Fruit fly (Drosophila melanogaster) whole organism, embryonic: ENCODE measurements around the gene Muted.

Source experiments
- Aef1 ChIP-seq: fragments of 200-800 bp; sonication (Bioruptor generic); IDR thresholded peaks from 3 replicates; pipeline ENCODE4 v1.3.6; 2022; ENCODE audit warnings: missing biosample characterization, missing genetic modification characterization
- Atf3 ChIP-seq: fragments of 200-800 bp; sonication (Bioruptor generic); optimal IDR thresholded peaks from 3 replicates; lab custom pipeline; 2016; ENCODE audit warnings: missing biosample characterization, missing genetic modification characterization
- Awh ChIP-seq: fragments of 200-800 bp; sonication (Bioruptor generic); IDR thresholded peaks from 2 replicates; pipeline ENCODE4, ENCODE4 v1.3.6; 2022; ENCODE audit warnings: missing biosample characterization, missing genetic modification characterization
- B-H1 ChIP-seq: fragments of 200-800 bp; sonication (Bioruptor generic); IDR thresholded peaks from 3 replicates; pipeline ENCODE4 v1.3.6; 2022; ENCODE audit warnings: missing biosample characterization, missing genetic modification characterization
- CG1024 ChIP-seq: fragments of 200-800 bp; sonication (Bioruptor generic); IDR thresholded peaks from 2 replicates; pipeline ENCODE4 v1.3.6; 2022; ENCODE audit warnings: missing biosample characterization, missing genetic modification characterization
- CG10321 ChIP-seq: fragments of 200-800 bp; sonication (Bioruptor generic); IDR thresholded peaks from 2 replicates; pipeline ENCODE4 v1.3.6; 2022; ENCODE audit warnings: missing biosample characterization, missing genetic modification characterization
- CG10654 ChIP-seq: fragments of 200-800 bp; sonication (Bioruptor generic); optimal IDR thresholded peaks from 2 replicates; lab custom pipeline; 2016; ENCODE audit warnings: missing biosample characterization, missing genetic modification characterization
- CG11456 ChIP-seq: fragments of 200-800 bp; sonication (Bioruptor generic); IDR thresholded peaks from 3 replicates; pipeline ENCODE4 v1.3.6; 2022; ENCODE audit warnings: missing biosample characterization, missing genetic modification characterization
- CG11560 ChIP-seq: fragments of 200-800 bp; sonication (Bioruptor generic); IDR thresholded peaks from 3 replicates; pipeline ENCODE4 v1.3.6; 2022; ENCODE audit warnings: missing biosample characterization, missing genetic modification characterization
- CG12104 ChIP-seq: fragments of 200-800 bp; sonication (Bioruptor generic); optimal IDR thresholded peaks from 3 replicates; lab custom pipeline; 2016; ENCODE audit warnings: missing biosample characterization, missing genetic modification characterization
- CG12155 ChIP-seq: fragments of 200-800 bp; sonication (Bioruptor generic); optimal IDR thresholded peaks from 3 replicates; lab custom pipeline; 2016; ENCODE audit warnings: missing biosample characterization, missing genetic modification characterization
- CG12299 ChIP-seq: fragments of 200-800 bp; sonication (Bioruptor generic); optimal IDR thresholded peaks from 2 replicates; lab custom pipeline; 2018; ENCODE audit warnings: missing biosample characterization, mild to moderate bottlenecking, missing genetic modification characterization
- CG13296 ChIP-seq: fragments of 200-800 bp; sonication (Bioruptor generic); optimal IDR thresholded peaks from 3 replicates; lab custom pipeline; 2018; ENCODE audit warnings: missing biosample characterization, mild to moderate bottlenecking, missing genetic modification characterization
- CG14710 ChIP-seq: fragments of 200-800 bp; sonication (Bioruptor generic); optimal IDR thresholded peaks from 3 replicates; lab custom pipeline; 2019; ENCODE audit warnings: missing biosample characterization, mild to moderate bottlenecking, missing genetic modification characterization, moderate library complexity
- CG15269 ChIP-seq: fragments of 200-800 bp; sonication (Bioruptor generic); optimal IDR thresholded peaks from 2 replicates; lab custom pipeline; 2018; ENCODE audit warnings: missing biosample characterization, mild to moderate bottlenecking, missing genetic modification characterization, moderate library complexity
- CG17328 ChIP-seq: fragments of 200-800 bp; sonication (Bioruptor generic); IDR thresholded peaks from 2 replicates; pipeline ENCODE4 v1.3.6; 2022; ENCODE audit warnings: missing biosample characterization, missing genetic modification characterization
- CG3065 ChIP-seq: fragments of 200-800 bp; sonication (Bioruptor generic); optimal IDR thresholded peaks from 2 replicates; lab custom pipeline; 2016; ENCODE audit warnings: missing biosample characterization, missing genetic modification characterization
- CG32767 ChIP-seq: fragments of 200-800 bp; sonication (Bioruptor generic); IDR thresholded peaks from 2 replicates; pipeline ENCODE4 v1.3.6; 2022; ENCODE audit warnings: missing biosample characterization, missing genetic modification characterization
- CG6254 ChIP-seq: fragments of 200-800 bp; sonication (Bioruptor generic); optimal IDR thresholded peaks from 3 replicates; lab custom pipeline; 2017; ENCODE audit warnings: mild to moderate bottlenecking, missing biosample characterization, missing genetic modification reagents, missing genetic modification characterization
- CG6683 ChIP-seq: fragments of 200-800 bp; sonication (Bioruptor generic); optimal IDR thresholded peaks from 2 replicates; lab custom pipeline; 2017; ENCODE audit warnings: missing biosample characterization, mild to moderate bottlenecking, missing genetic modification characterization, missing genetic modification reagents
- CG7372 ChIP-seq: fragments of 200-800 bp; sonication (Bioruptor generic); IDR thresholded peaks from 2 replicates; pipeline ENCODE4 v1.3.6; 2022; ENCODE audit warnings: missing biosample characterization, missing genetic modification characterization
- ERR ChIP-seq: fragments of 200-800 bp; sonication (Bioruptor generic); optimal IDR thresholded peaks from 2 replicates; lab custom pipeline; 2016; ENCODE audit warnings: missing biosample characterization, missing genetic modification characterization
- Eip74EF ChIP-seq, 2 experiments: fragments of 200-800 bp in 1 of 2; fragments of >200 bp in 1 of 2; sonication (Bioruptor generic) in 1 of 2; optimal IDR thresholded peaks; 2 replicates each; lab custom pipeline; 2017 to 2019; ENCODE audit warnings: missing biosample characterization in 2 of 2, missing genetic modification characterization in 2 of 2, mild to moderate bottlenecking in 1 of 2, moderate library complexity in 1 of 2
- Fer3 ChIP-seq: fragments of 200-800 bp; sonication (Bioruptor generic); optimal IDR thresholded peaks from 2 replicates; lab custom pipeline; 2018; ENCODE audit warnings: missing biosample characterization, mild to moderate bottlenecking, missing genetic modification characterization, moderate library complexity
- H2.0 ChIP-seq: fragments of 200-800 bp; sonication (Bioruptor generic); IDR thresholded peaks from 2 replicates; pipeline ENCODE4 v1.3.6; 2022; ENCODE audit warnings: missing biosample characterization, missing genetic modification characterization
- Hr51 ChIP-seq, 2 experiments: fragments of 200-800 bp; sonication (Bioruptor generic); optimal IDR thresholded peaks; 2 replicates in 1 of 2; 3 replicates in 1 of 2; lab custom pipeline; 2016 to 2018; ENCODE audit warnings: missing biosample characterization in 2 of 2, missing genetic modification characterization in 2 of 2, mild to moderate bottlenecking in 1 of 2, moderate library complexity in 1 of 2
- Jarid2 ChIP-seq: fragments of 200-800 bp; sonication (Bioruptor generic); optimal IDR thresholded peaks from 3 replicates; lab custom pipeline; 2017; ENCODE audit warnings: mild to moderate bottlenecking, missing biosample characterization, missing genetic modification reagents, missing genetic modification characterization
- Kr ChIP-seq: fragments of 200-800 bp; sonication (Bioruptor generic); optimal IDR thresholded peaks from 2 replicates; lab custom pipeline; 2017; ENCODE audit warnings: missing biosample characterization, mild to moderate bottlenecking, missing genetic modification characterization
- NK7.1 ChIP-seq: fragments of 200-800 bp; sonication (Bioruptor generic); optimal IDR thresholded peaks from 3 replicates; lab custom pipeline; 2016; ENCODE audit warnings: missing biosample characterization, missing genetic modification characterization
- Nf-YB ChIP-seq: fragments of 200-800 bp; sonication (Bioruptor generic); optimal IDR thresholded peaks from 3 replicates; lab custom pipeline; 2019; ENCODE audit warnings: missing biosample characterization, mild to moderate bottlenecking, missing genetic modification characterization, moderate library complexity
- Sox102F ChIP-seq: fragments of 200-800 bp; sonication (Bioruptor generic); optimal IDR thresholded peaks from 2 replicates; lab custom pipeline; 2018; ENCODE audit warnings: missing biosample characterization, mild to moderate bottlenecking, missing genetic modification characterization, moderate library complexity
- Ssrp ChIP-seq: fragments of 200-800 bp; sonication (Bioruptor generic); optimal IDR thresholded peaks from 2 replicates; lab custom pipeline; 2018; ENCODE audit warnings: missing biosample characterization, mild to moderate bottlenecking, missing genetic modification characterization, moderate library complexity
- al ChIP-seq: fragments of 200-800 bp; sonication (Bioruptor generic); IDR thresholded peaks from 2 replicates; pipeline ENCODE4 v1.3.6; 2022; ENCODE audit warnings: missing biosample characterization, missing genetic modification characterization
- cg ChIP-seq: fragments of 200-800 bp; sonication (Bioruptor generic); optimal IDR thresholded peaks from 3 replicates; lab custom pipeline; 2019; ENCODE audit warnings: missing biosample characterization, mild to moderate bottlenecking, missing genetic modification characterization, moderate library complexity
- crc ChIP-seq: fragments of 200-800 bp; sonication (Bioruptor generic); optimal IDR thresholded peaks from 2 replicates; lab custom pipeline; 2016; ENCODE audit warnings: missing biosample characterization, missing genetic modification characterization
- crp ChIP-seq, 2 experiments: fragments of 200-800 bp; sonication (Bioruptor generic); optimal IDR thresholded peaks; 2 replicates in 1 of 2; 3 replicates in 1 of 2; lab custom pipeline; 2017; ENCODE audit warnings: missing biosample characterization in 2 of 2, missing genetic modification characterization in 2 of 2, mild to moderate bottlenecking in 1 of 2, moderate library complexity in 1 of 2
- dati ChIP-seq: fragments of 200-800 bp; sonication (Bioruptor generic); IDR thresholded peaks from 2 replicates; pipeline ENCODE4 v1.3.6; 2022; ENCODE audit warnings: missing biosample characterization, missing genetic modification characterization
- dysf ChIP-seq: fragments of 200-800 bp; sonication (Bioruptor generic); IDR thresholded peaks from 3 replicates; pipeline ENCODE4 v1.3.6; 2022; ENCODE audit warnings: missing biosample characterization, missing genetic modification characterization
- esg ChIP-seq: fragments of 200-800 bp; sonication (Bioruptor generic); conservative IDR thresholded peaks from 2 replicates; pipeline ENCODE4 v1.3.6; 2022; ENCODE audit warnings: missing biosample characterization, missing genetic modification characterization
- knrl ChIP-seq: fragments of 200-800 bp; sonication (Bioruptor generic); IDR thresholded peaks from 3 replicates; pipeline ENCODE4 v1.3.6; 2022; ENCODE audit warnings: missing biosample characterization, missing genetic modification characterization; ENCODE audit not compliant: partially characterized antibody
- lbe ChIP-seq: fragments of 200-800 bp; sonication (Bioruptor generic); optimal IDR thresholded peaks from 2 replicates; lab custom pipeline; 2016; ENCODE audit warnings: missing biosample characterization, mild to moderate bottlenecking, missing genetic modification characterization
- pita ChIP-seq: fragments of 200-800 bp; sonication (Bioruptor generic); optimal IDR thresholded peaks from 2 replicates; lab custom pipeline; 2017; ENCODE audit warnings: missing biosample characterization, mild to moderate bottlenecking, missing genetic modification characterization
- pnt ChIP-seq: fragments of 200-800 bp; sonication (Bioruptor generic); optimal IDR thresholded peaks from 3 replicates; lab custom pipeline; 2016; ENCODE audit warnings: missing biosample characterization, missing genetic modification characterization
- row ChIP-seq: fragments of 200-800 bp; sonication (Bioruptor generic); IDR thresholded peaks from 3 replicates; pipeline ENCODE4 v1.3.6; 2022; ENCODE audit warnings: missing biosample characterization, missing genetic modification characterization
- sens-2 ChIP-seq: fragments of 200-800 bp; sonication (Bioruptor generic); IDR thresholded peaks from 2 replicates; pipeline ENCODE4 v1.3.6; 2022; ENCODE audit warnings: missing biosample characterization, missing genetic modification characterization
- stc ChIP-seq: fragments of 200-800 bp; sonication (Bioruptor generic); IDR thresholded peaks from 2 replicates; pipeline ENCODE4 v1.3.6; 2022; ENCODE audit warnings: missing biosample characterization, missing genetic modification characterization
- tap ChIP-seq: fragments of 200-800 bp; optimal IDR thresholded peaks from 3 replicates; lab custom pipeline; 2019; ENCODE audit warnings: missing biosample characterization, mild to moderate bottlenecking, missing genetic modification characterization, moderate library complexity
- vvl ChIP-seq: fragments of 200-800 bp; sonication (Bioruptor generic); IDR thresholded peaks from 2 replicates; pipeline ENCODE4 v1.3.6; 2022; ENCODE audit warnings: missing biosample characterization, missing genetic modification characterization
- wor ChIP-seq: fragments of 200-800 bp; sonication (Bioruptor generic); IDR thresholded peaks from 2 replicates; pipeline ENCODE4 v1.3.6; 2022; ENCODE audit warnings: missing biosample characterization, missing genetic modification characterization
- yki ChIP-seq: fragments of >200 bp; optimal IDR thresholded peaks from 3 replicates; lab custom pipeline; 2018
- zfh1 ChIP-seq: fragments of 200-800 bp; sonication (Bioruptor generic); IDR thresholded peaks from 3 replicates; pipeline ENCODE4 v1.3.6; 2022; ENCODE audit warnings: missing biosample characterization, missing genetic modification characterization

The Muted gene

dm6 chr3R:22368777-22369214, 6.4 kb downstream of the Muted start (continued):
- TF ChIP-seq esg (GFP tag; lab: Robert Waterston, UW), result peak; percentile 73
- no peak for TF ChIP-seq pita (GFP tag; lab: Kevin White, UChicago)
- peak; percentile 66 for TF ChIP-seq CG15269 (tag; lab: Kevin White, UChicago)
- TF ChIP-seq crc (GFP tag; lab: Kevin White, UChicago), result peak; percentile 46
- peak; percentile 42; the same call in 1 of the 2 replicates for TF ChIP-seq sens-2 (GFP tag; lab: Robert Waterston, UW)
- TF ChIP-seq CG13296 (GFP tag; lab: Kevin White, UChicago), result peak; percentile 59
- peak; percentile 18 for TF ChIP-seq Nf-YB
- TF ChIP-seq Atf3 (GFP tag; lab: Kevin White, UChicago), result no peak
- TF ChIP-seq knrl, result no peak
- peak; percentile 60; the same call in 1 of the 2 replicates for TF ChIP-seq al
- TF ChIP-seq lbe, result peak; percentile 25
- peak; percentile 40 for TF ChIP-seq CG12104 (GFP tag; lab: Kevin White, UChicago)
- peak; percentile 61 for TF ChIP-seq Sox102F
- TF ChIP-seq CG10654 (GFP tag; lab: Kevin White, UChicago), result peak; percentile 42
- TF ChIP-seq NK7.1 (GFP tag; lab: Kevin White, UChicago), result peak; percentile 57
- peak; percentile 7; the same call in 1 of the 2 replicates for TF ChIP-seq CG10321 (GFP tag; lab: Robert Waterston, UW)
- TF ChIP-seq CG17328 (GFP tag; lab: Robert Waterston, UW), result peak; percentile 74
- peak; percentile 4 for TF ChIP-seq yki (lab: Kevin White, UChicago)
- TF ChIP-seq Hr51 (GFP tag; optimal IDR thresholded peaks at IDR 0.05; lab: Kevin White, UChicago), result peak; percentile 34 to 65
- peak; percentile 55 for TF ChIP-seq Fer3 (tag; lab: Kevin White, UChicago)
- TF ChIP-seq Kr (GFP tag; lab: Kevin White, UChicago), result no peak
- TF ChIP-seq CG1024 (GFP tag; lab: Robert Waterston, UW), result peak; percentile 49
- peak; percentile 31 for TF ChIP-seq CG12299 (tag; lab: Kevin White, UChicago)
- peak; percentile 39 for TF ChIP-seq CG6683 (GFP tag; lab: Kevin White, UChicago)
- peak; percentile 7 for TF ChIP-seq CG14710 (tag; lab: Kevin White, UChicago)
- TF ChIP-seq CG11456 (GFP tag; lab: Robert Waterston, UW), result peak; percentile 75; the same call in 2 of the 3 replicates
- TF ChIP-seq Awh, result peak; percentile 56; the same call in 1 of the 2 replicates
- no peak for TF ChIP-seq CG3065 (GFP tag; lab: Kevin White, UChicago)
- TF ChIP-seq dysf, result peak; percentile 82
- TF ChIP-seq Jarid2 (GFP tag; lab: Kevin White, UChicago), result peak; percentile 37
- TF ChIP-seq tap (tag; lab: Kevin White, UChicago), result no peak
- TF ChIP-seq row (GFP tag; lab: Robert Waterston, UW), result peak; percentile 95
- TF ChIP-seq stc (GFP tag; lab: Robert Waterston, UW), result peak; percentile 48
- peak; percentile 72 for TF ChIP-seq vvl
- TF ChIP-seq CG7372 (GFP tag; lab: Robert Waterston, UW), result peak; percentile 56
- peak; percentile 48 for TF ChIP-seq Ssrp
- TF ChIP-seq CG32767 (GFP tag; lab: Robert Waterston, UW), result peak; percentile 60
- peak; percentile 27 for TF ChIP-seq CG6254 (GFP tag; lab: Kevin White, UChicago)
- TF ChIP-seq pnt (GFP tag; lab: Kevin White, UChicago), result peak; percentile 37
- peak; percentile 51 for TF ChIP-seq wor (GFP tag; lab: Robert Waterston, UW)
- peak; percentile 65; the same call in 2 of the 3 replicates for TF ChIP-seq zfh1
- peak; percentile 60; the same call in 2 of the 3 replicates for TF ChIP-seq CG11560 (tag; lab: Robert Waterston, UW)
- TF ChIP-seq ERR (GFP tag; lab: Kevin White, UChicago), result no peak
- TF ChIP-seq Eip74EF (GFP tag; optimal IDR thresholded peaks at IDR 0.05; lab: Kevin White, UChicago), result peak in 1 of 2 experiments; percentile 9
- no peak for TF ChIP-seq dati (GFP tag; lab: Robert Waterston, UW)
- peak; percentile 44 for TF ChIP-seq CG12155
- TF ChIP-seq cg (GFP tag; lab: Kevin White, UChicago), result no peak
- peak; percentile 83 for TF ChIP-seq H2.0 (GFP tag; lab: Robert Waterston, UW)
- peak; percentile 84 for TF ChIP-seq Aef1 (GFP tag; lab: Robert Waterston, UW)
- peak in 1 of 2 experiments; percentile 31 for TF ChIP-seq crp (GFP tag; optimal IDR thresholded peaks at IDR 0.05; lab: Kevin White, UChicago)
- peak; percentile 42; the same call in 2 of the 3 replicates for TF ChIP-seq B-H1 (GFP tag; lab: Robert Waterston, UW)
